Worm (Caenorhabditis elegans) whole organism, late embryonic: ENCODE data around the gene lgc-32.

Experiments
- dve-1 ChIP-seq: sonication (generic microtip); optimal IDR thresholded peaks from 2 replicates; lab custom pipeline; 2017; ENCODE audit warnings: antibody characterized with exemption, mild to moderate bottlenecking, missing genetic modification characterization, missing compliant biosample characterization
- npax-4 ChIP-seq: sonication (generic microtip); optimal IDR thresholded peaks from 2 replicates; lab custom pipeline; 2016; ENCODE audit warnings: missing genetic modification characterization, missing compliant biosample characterization

ce11 chrX:671807-672206 is at the start of gene lgc-32:
- TF ChIP-seq npax-4 (no peak), dve-1 (tag; lab: Kevin White, UChicago) (no peak)
